Fruit fly (Drosophila melanogaster): Measurements from ENCODE around the gene CG4318.
A peak's percentile ranks its signal among the peaks of the same experiment; 100 is the strongest.

The CG4318 gene

DNA sequence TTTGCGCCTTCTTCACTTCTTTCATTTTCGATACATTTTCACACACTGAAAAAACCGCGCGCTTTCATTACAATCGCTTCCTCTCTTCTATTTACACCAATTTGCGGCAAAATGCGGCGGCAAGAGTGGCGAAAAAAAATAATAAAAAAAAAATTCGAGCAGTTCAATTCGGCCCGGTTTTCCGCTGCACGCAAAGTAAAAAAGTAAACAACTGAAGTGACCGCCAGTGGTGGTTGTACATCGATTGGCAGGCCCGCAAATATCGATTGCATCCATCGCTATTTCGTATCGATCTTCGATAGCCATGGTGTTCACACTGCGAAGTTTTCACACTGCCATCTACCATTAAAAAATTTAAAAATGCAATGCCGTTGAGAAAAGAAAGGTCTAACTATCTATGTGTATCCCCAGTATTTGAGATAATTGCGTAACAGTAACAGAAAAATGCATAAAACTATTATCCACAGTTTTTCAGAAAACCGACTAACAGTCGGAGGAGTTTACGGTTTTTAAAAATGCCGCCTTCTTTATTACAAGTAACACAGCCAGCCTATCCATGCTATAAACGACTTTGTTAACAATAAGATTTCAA, 42.4 kb downstream of the CG4318 start, which contains the start of gene Chpf (continued):
- TF ChIP-seq CG11247 (GFP tag; IDR thresholded peaks at IDR 0.05) (no peak), CG7745 (tag; optimal IDR thresholded peaks at IDR 0.05) (no peak), Dbx (GFP tag; IDR thresholded peaks at IDR 0.05) (0 out of 3 replicates have a peak, but pooled peaks have one; percentile 29), Kr (GFP tag; optimal IDR thresholded peaks at IDR 0.05) (no peak), peb (GFP tag; IDR thresholded peaks at IDR 0.05) (no peak), HmgZ (tag; optimal IDR thresholded peaks at IDR 0.05) (no peak), p53 (GFP tag; optimal IDR thresholded peaks at IDR 0.05) (no peak), CG9932 (GFP tag; IDR thresholded peaks at IDR 0.05) (peak; percentile 49; the same call in 1 of the 2 replicates), slbo (GFP tag; IDR thresholded peaks at IDR 0.05) (peak; percentile 50; the same call in 1 of the 2 replicates), her (GFP tag; optimal IDR thresholded peaks at IDR 0.05) (no peak), cas (GFP tag; IDR thresholded peaks at IDR 0.05) (no peak), TFAM (GFP tag; optimal IDR thresholded peaks at IDR 0.05) (no peak), CG12155 (GFP tag; optimal IDR thresholded peaks at IDR 0.05) (no peak), NK7.1 (GFP tag; optimal IDR thresholded peaks at IDR 0.05) (peak; percentile 9), CG34224 (GFP tag; IDR thresholded peaks at IDR 0.05; ENCODE audit: partially characterized antibody) (peak; percentile 50; the same call in 1 of the 3 replicates), btn (GFP tag; optimal IDR thresholded peaks at IDR 0.05) (no peak), prd (optimal IDR thresholded peaks at IDR 0.05) (no peak), prd (GFP tag; IDR thresholded peaks at IDR 0.05) (peak; percentile 38; the same call in 1 of the 3 replicates), exex (tag; optimal IDR thresholded peaks at IDR 0.05) (no peak), NFAT (GFP tag; IDR thresholded peaks at IDR 0.05) (0 out of 2 replicates have a peak, but pooled peaks have one; percentile 20), Eip74EF (GFP tag; optimal IDR thresholded peaks at IDR 0.05) (no peak), CG33557 (GFP tag; optimal IDR thresholded peaks at IDR 0.05) (no peak), mam (GFP tag; optimal IDR thresholded peaks at IDR 0.05) (peak; percentile 27)

DNA sequence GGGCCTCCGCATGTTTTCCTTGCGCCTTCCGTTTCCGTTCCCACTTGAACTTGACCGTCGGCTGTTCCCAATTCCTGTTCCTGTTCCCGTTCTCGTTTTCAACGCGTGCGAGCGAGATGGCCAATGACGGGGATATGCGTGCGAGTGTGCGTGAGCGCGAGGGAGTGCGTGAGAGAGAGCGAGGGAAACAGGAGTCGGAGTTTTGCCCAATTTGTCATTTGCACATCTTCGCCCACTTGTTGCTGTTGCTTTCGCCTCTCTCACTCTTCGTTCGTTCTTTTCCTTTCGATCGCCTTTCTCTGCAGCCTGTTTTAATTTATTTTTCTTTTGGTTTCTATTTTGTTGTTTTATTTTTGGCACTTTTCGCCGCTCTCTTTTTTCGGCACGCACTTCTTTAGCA, 42.9 kb downstream of the CG4318 start:
- TF ChIP-seq CG1832 (GFP tag; optimal IDR thresholded peaks at IDR 0.05): peak; percentile 81
- peak; percentile 61 for TF ChIP-seq scrt (GFP tag; optimal IDR thresholded peaks at IDR 0.05)
- peak; percentile 96 for TF ChIP-seq kah (GFP tag; optimal IDR thresholded peaks at IDR 0.05)
- TF ChIP-seq Lim3 (GFP tag; IDR thresholded peaks at IDR 0.05): no peak
- peak; percentile 56 to 68 for TF ChIP-seq Trl (optimal IDR thresholded peaks at IDR 0.05)
- TF ChIP-seq Trl (GFP tag; optimal IDR thresholded peaks at IDR 0.05): no peak
- TF ChIP-seq Doc2 (GFP tag; IDR thresholded peaks at IDR 0.05): no peak
- TF ChIP-seq CG3726 (GFP tag; IDR thresholded peaks at IDR 0.05): no peak
- TF ChIP-seq nom (GFP tag; optimal IDR thresholded peaks at IDR 0.05): peak; percentile 76
- no peak for TF ChIP-seq wdn (GFP tag; IDR thresholded peaks at IDR 0.05)
- TF ChIP-seq kni (GFP tag; optimal IDR thresholded peaks at IDR 0.05): peak; percentile 17
- no peak for TF ChIP-seq CG7963 (GFP tag; IDR thresholded peaks at IDR 0.05; ENCODE audit: partially characterized antibody)
- TF ChIP-seq CG10321 (GFP tag; IDR thresholded peaks at IDR 0.05): peak; percentile 38; the same call in 1 of the 2 replicates
- TF ChIP-seq cg (GFP tag; optimal IDR thresholded peaks at IDR 0.05): peak; percentile 59
- TF ChIP-seq aop (GFP tag; IDR thresholded peaks at IDR 0.05): peak; percentile 64
- 0 out of 2 replicates have a peak, but pooled peaks have one; percentile 5 for TF ChIP-seq CG32532 (GFP tag; IDR thresholded peaks at IDR 0.05)
- TF ChIP-seq Nf-YC (tag; optimal IDR thresholded peaks at IDR 0.05): no peak
